Fruit fly (Drosophila melanogaster): Measurements from ENCODE around the gene CG33710.

CG33710 gene

dm6 chr3L:19922833-19923745 is 29.5 kb downstream of the CG33710 start, which contains the start of gene Pfdn6 (continued):
- TF ChIP-seq CG13287 (GFP tag; IDR thresholded peaks at IDR 0.05; ENCODE audit: partially characterized antibody) (peak; percentile 76), exex (tag; optimal IDR thresholded peaks at IDR 0.05) (no peak), salm (tag; optimal IDR thresholded peaks at IDR 0.05) (no peak), D19B (GFP tag; optimal IDR thresholded peaks at IDR 0.05) (peak; percentile 40), CG31224 (GFP tag; IDR thresholded peaks at IDR 0.05) (peak; percentile 33; the same call in 1 of the 2 replicates), nerfin-2 (GFP tag; IDR thresholded peaks at IDR 0.05; ENCODE audit: partially characterized antibody) (peak; percentile 76), CG13424 (tag; optimal IDR thresholded peaks at IDR 0.05) (peak; percentile 94), CG14860 (GFP tag; IDR thresholded peaks at IDR 0.05; ENCODE audit: partially characterized antibody) (peak; percentile 74), phol (tag; optimal IDR thresholded peaks at IDR 0.05) (peak; percentile 96), Six4 (GFP tag; optimal IDR thresholded peaks at IDR 0.05) (peak; percentile 55), Hey (tag; optimal IDR thresholded peaks at IDR 0.05) (no peak), Jarid2 (GFP tag; optimal IDR thresholded peaks at IDR 0.05) (no peak), CG34376 (GFP tag; optimal IDR thresholded peaks at IDR 0.05) (peak; percentile 56), CHES-1-like (GFP tag; optimal IDR thresholded peaks at IDR 0.05) (peak; percentile 62), Taf1 (GFP tag; IDR thresholded peaks at IDR 0.05) (peak; percentile 35; the same call in 1 of the 2 replicates), cwo (GFP tag; optimal IDR thresholded peaks at IDR 0.05) (no peak), CG11456 (GFP tag; IDR thresholded peaks at IDR 0.05) (peak; percentile 50; the same call in 1 of the 3 replicates), bowl (GFP tag; IDR thresholded peaks at IDR 0.05) (0 out of 2 replicates have a peak, but pooled peaks have one; percentile 19), sug (tag; optimal IDR thresholded peaks at IDR 0.05) (peak; percentile 62), Doc3 (GFP tag; IDR thresholded peaks at IDR 0.05; ENCODE audit: partially characterized antibody) (0 out of 3 replicates have a peak, but pooled peaks have one; percentile 36), Deaf1 (tag; optimal IDR thresholded peaks at IDR 0.05) (no peak), hbn (GFP tag; IDR thresholded peaks at IDR 0.05; ENCODE audit: partially characterized antibody) (no peak), sqz (GFP tag; optimal IDR thresholded peaks at IDR 0.05) (no peak), CG17361 (GFP tag; IDR thresholded peaks at IDR 0.05) (peak; percentile 84; the same call in 2 of the 3 replicates), CG11247 (GFP tag; IDR thresholded peaks at IDR 0.05) (peak; percentile 43; the same call in 1 of the 2 replicates), ftz-f1 (GFP tag; optimal IDR thresholded peaks at IDR 0.05) (no peak), Rfx (GFP tag; IDR thresholded peaks at IDR 0.05) (peak; percentile 80), eyg (GFP tag; optimal IDR thresholded peaks at IDR 0.05) (peak; percentile 52), CG7271 (tag; optimal IDR thresholded peaks at IDR 0.05) (peak; percentile 54), CG6791 (GFP tag; IDR thresholded peaks at IDR 0.05; ENCODE audit: partially characterized antibody) (peak; percentile 70; the same call in 1 of the 3 replicates), onecut (GFP tag; IDR thresholded peaks at IDR 0.05) (peak; percentile 79), CG5953 (GFP tag; IDR thresholded peaks at IDR 0.05) (peak; percentile 49; the same call in 1 of the 2 replicates), CG31365 (tag; optimal IDR thresholded peaks at IDR 0.05) (no peak), Mad (GFP tag; optimal IDR thresholded peaks at IDR 0.05) (peak; percentile 61), CG4424 (GFP tag; optimal IDR thresholded peaks at IDR 0.05) (peak; percentile 68), gfzf (GFP tag; optimal IDR thresholded peaks at IDR 0.05) (peak; percentile 81), CG34224 (GFP tag; IDR thresholded peaks at IDR 0.05; ENCODE audit: partially characterized antibody) (peak; percentile 73), zen (tag; optimal IDR thresholded peaks at IDR 0.05) (peak; percentile 89), crol (GFP tag; IDR thresholded peaks at IDR 0.05) (peak; percentile 98), CG13296 (GFP tag; optimal IDR thresholded peaks at IDR 0.05) (no peak), CG3726 (GFP tag; IDR thresholded peaks at IDR 0.05) (peak; percentile 69; the same call in 1 of the 3 replicates), Abd-B (GFP tag; optimal IDR thresholded peaks at IDR 0.05) (peak; percentile 82), CG8089 (GFP tag; optimal IDR thresholded peaks at IDR 0.05) (peak; percentile 76), Neu2 (GFP tag; optimal IDR thresholded peaks at IDR 0.05; ENCODE audit: borderline replicate concordance) (no peak), CG12299 (tag; optimal IDR thresholded peaks at IDR 0.05) (peak; percentile 17), zfh1 (GFP tag; IDR thresholded peaks at IDR 0.05) (peak; percentile 30; the same call in 2 of the 3 replicates), CG15696 (tag; optimal IDR thresholded peaks at IDR 0.05) (peak; percentile 77)

Measured in whole organism, embryonic.